Worm (Caenorhabditis elegans) whole organism, young adult: ENCODE results near the gene F12A10.9.

Experiments
- B0035.1 ChIP-seq: sonication (generic microtip); optimal IDR thresholded peaks from 2 replicates; lab custom pipeline; 2016; ENCODE audit warnings: missing genetic modification characterization, mild to moderate bottlenecking, missing compliant biosample characterization, missing genotype, missing genetic modification reagents
- F37B4.10 ChIP-seq: fragments of 200-800 bp; sonication (Bioruptor generic); IDR thresholded peaks from 2 replicates; pipeline ENCODE4 v1.3.6; 2022; ENCODE audit warnings: missing genetic modification characterization, missing compliant biosample characterization
- K11D2.4 ChIP-seq: fragments of 200-800 bp; sonication (Bioruptor generic); IDR thresholded peaks from 2 replicates; pipeline ENCODE4 v1.3.6; 2022; ENCODE audit warnings: missing genetic modification reagents, missing genetic modification characterization, missing compliant biosample characterization
- T07F8.4 ChIP-seq: sonication (generic microtip); optimal IDR thresholded peaks from 2 replicates; lab custom pipeline; 2016; ENCODE audit warnings: mild to moderate bottlenecking, missing genetic modification characterization, moderate library complexity, missing compliant biosample characterization
- ama-1 ChIP-seq, 3 experiments: fragments of 150-350 bp in 1 of 3; sonication (generic microtip) in 2 of 3; optimal IDR thresholded peaks; 2 replicates each; lab custom pipeline; 2014 to 2018; ENCODE audit warnings: missing biosample characterization in 2 of 3, missing genetic modification characterization in 2 of 3, missing genetic modification reagents in 2 of 3
- attf-3 ChIP-seq: fragments of 200-800 bp; sonication (Bioruptor generic); conservative IDR thresholded peaks from 2 replicates; pipeline ENCODE4 v1.3.6; 2022; ENCODE audit warnings: missing genetic modification reagents, missing genetic modification characterization, missing compliant biosample characterization
- madf-6 ChIP-seq: fragments of 200-800 bp; sonication (Bioruptor generic); IDR thresholded peaks from 2 replicates; pipeline ENCODE4 v1.3.6; 2022; ENCODE audit warnings: missing genetic modification reagents, missing genetic modification characterization, missing compliant biosample characterization
- madf-8 ChIP-seq: fragments of 200-800 bp; sonication (Bioruptor generic); conservative IDR thresholded peaks from 2 replicates; pipeline ENCODE4 v1.3.6; 2022; ENCODE audit warnings: missing genetic modification reagents, missing genetic modification characterization, missing compliant biosample characterization
- pha-4 ChIP-seq: fragments of 150-350 bp; sonication (generic microtip); optimal IDR thresholded peaks from 2 replicates; lab custom pipeline; 2014; ENCODE audit warnings: missing biosample characterization, missing genetic modification reagents, missing genetic modification characterization
- sdz-38 ChIP-seq: sonication (generic microtip); optimal IDR thresholded peaks from 2 replicates; lab custom pipeline; 2016; ENCODE audit warnings: missing genotype, missing genetic modification characterization, missing compliant biosample characterization
- somi-1 ChIP-seq: fragments of 200-800 bp; sonication (Bioruptor generic); optimal IDR thresholded peaks from 2 replicates; lab custom pipeline; 2018; ENCODE audit warnings: mild to moderate bottlenecking, missing genetic modification characterization, missing compliant biosample characterization

ce11 chrII:5544145-5544515 lies 45.6 kb downstream of the F12A10.9 start:
- TF ChIP-seq T07F8.4, result no peak
- no peak for TF ChIP-seq F37B4.10 (GFP tag; lab: Robert Waterston, UW)
- peak; percentile 30; the same call in 1 of the 2 replicates for TF ChIP-seq madf-6 (GFP tag; lab: Robert Waterston, UW)
- peak; percentile 98 for TF ChIP-seq ama-1 (optimal IDR thresholded peaks at IDR 0.05; lab: Kevin White, UChicago)
- TF ChIP-seq ama-1 (GFP tag; optimal IDR thresholded peaks at IDR 0.05; lab: Kevin White, UChicago), result no peak
- no peak for TF ChIP-seq madf-8 (GFP tag; lab: Robert Waterston, UW)
- TF ChIP-seq somi-1 (GFP tag; lab: Kevin White, UChicago), result no peak
- peak; percentile 62; the same call in 1 of the 2 replicates for TF ChIP-seq K11D2.4 (GFP tag; lab: Robert Waterston, UW)
- peak; percentile 49 for TF ChIP-seq attf-3 (GFP tag; lab: Robert Waterston, UW)
- no peak for TF ChIP-seq B0035.1 (tag; lab: Kevin White, UChicago)
- TF ChIP-seq pha-4 (tag; lab: Kevin White, UChicago), result peak; percentile 92
- TF ChIP-seq sdz-38 (tag; lab: Kevin White, UChicago), result no peak
